Worm (Caenorhabditis elegans) whole organism, midembryonic: Measurements from ENCODE around the gene C17H11.1.

Experiments
- flt-1 ChIP-seq: fragments of 200-800 bp; sonication (Bioruptor generic); IDR thresholded peaks from 2 replicates; pipeline ENCODE4 v1.3.6; 2022; ENCODE audit warnings: missing genetic modification characterization, missing compliant biosample characterization
- klf-2 ChIP-seq: fragments of 200-800 bp; sonication (Bioruptor generic); conservative IDR thresholded peaks from 2 replicates; pipeline ENCODE4 v1.3.6; 2022; ENCODE audit warnings: missing genetic modification reagents, missing genetic modification characterization, missing compliant biosample characterization
- med-1 ChIP-seq: sonication (generic microtip); optimal IDR thresholded peaks from 2 replicates; lab custom pipeline; 2017; ENCODE audit warnings: missing genetic modification characterization, mild to moderate bottlenecking, missing compliant biosample characterization, antibody characterized with exemption, missing genetic modification reagents; ENCODE audit not compliant: insufficient read depth
- tab-1 ChIP-seq: fragments of 200-800 bp; sonication (Bioruptor generic); IDR thresholded peaks from 2 replicates; pipeline ENCODE4 v1.3.6; 2022; ENCODE audit warnings: missing genetic modification characterization, missing compliant biosample characterization
- ztf-23 ChIP-seq: fragments of 200-800 bp; sonication (Bioruptor generic); IDR thresholded peaks from 2 replicates; pipeline ENCODE4 v1.3.6; 2022; ENCODE audit warnings: missing genetic modification reagents, missing genetic modification characterization, missing compliant biosample characterization

DNA sequence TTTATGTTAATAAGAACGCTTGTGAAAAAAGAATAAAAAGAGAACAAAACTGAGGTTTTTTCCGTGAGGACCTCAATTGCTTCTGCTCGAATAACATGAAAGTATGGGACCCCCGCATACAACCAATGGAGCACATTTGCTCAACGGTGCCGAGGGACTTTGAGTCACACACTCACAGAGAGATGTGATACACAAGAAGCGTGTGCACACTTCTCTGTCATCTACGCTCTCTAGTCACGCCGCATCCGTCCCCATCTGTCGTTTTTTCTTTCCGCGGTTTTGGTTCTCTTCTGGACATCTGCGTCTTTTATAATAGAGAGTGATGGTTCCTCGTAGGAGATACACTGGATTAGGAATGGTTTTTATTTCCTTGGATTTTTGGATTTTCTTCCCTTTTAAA lies 32.2 kb downstream of the C17H11.1 start:
- no peak for TF ChIP-seq flt-1 (GFP tag; lab: Robert Waterston, UW)
- no peak for TF ChIP-seq ztf-23 (GFP tag; lab: Robert Waterston, UW)
- no peak for TF ChIP-seq tab-1 (GFP tag; lab: Robert Waterston, UW)
- TF ChIP-seq med-1 (GFP tag; lab: Kevin White, UChicago), result no peak
- no peak for TF ChIP-seq klf-2 (GFP tag; lab: Robert Waterston, UW)
